Fruit fly (Drosophila melanogaster): Measurements from ENCODE around the gene Sema1a.

DNA sequence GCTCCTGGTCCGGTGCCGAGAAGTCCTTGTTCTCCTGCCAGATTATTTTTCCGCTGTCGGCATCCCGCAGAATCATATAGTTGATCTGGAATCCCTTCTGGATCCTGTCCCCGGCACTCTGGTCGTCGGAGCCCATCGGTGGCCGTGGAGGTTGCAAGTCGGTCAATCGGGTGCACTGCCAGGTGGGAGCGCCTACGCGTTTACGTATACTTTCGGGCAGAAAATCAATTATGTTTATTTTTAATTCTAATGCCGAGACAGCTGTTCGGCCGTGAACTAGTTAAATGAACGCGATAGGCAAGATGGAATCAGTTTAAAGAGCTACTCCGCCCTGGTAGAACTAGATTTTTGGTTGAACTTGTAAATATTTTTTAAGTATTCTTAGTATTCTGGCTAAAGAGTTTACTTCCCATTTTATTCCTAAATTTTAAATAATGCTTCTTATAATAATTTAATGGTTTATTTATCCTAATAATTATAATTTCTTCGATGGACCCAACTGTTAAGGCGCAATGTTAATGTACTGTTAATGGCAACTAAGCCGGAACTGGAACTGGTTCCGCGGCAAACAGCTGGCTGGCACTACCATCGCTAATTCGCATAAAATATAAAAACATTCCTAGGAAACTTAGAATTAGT is 143.8 kb downstream of the Sema1a start, which contains the start of the genes PrBP and Trs23:
- TF ChIP-seq CTCF (optimal IDR thresholded peaks at IDR 0.05): no peak
- TF ChIP-seq CG8478 (optimal IDR thresholded peaks at IDR 0.05): no peak

Measured in S2 (cell line).